Fruit fly (Drosophila melanogaster) whole organism, wandering third instar larva: ENCODE measurements around the gene Bub3.

Experiments used
- Abd-B ChIP-seq: fragments of >200 bp; optimal IDR thresholded peaks from 2 replicates; lab custom pipeline; 2017; ENCODE audit warnings: missing biosample characterization, missing genetic modification characterization
- CG32264 ChIP-seq: fragments of 200-800 bp; sonication (Bioruptor generic); optimal IDR thresholded peaks from 2 replicates; lab custom pipeline; 2016; ENCODE audit warnings: missing biosample characterization, missing genetic modification characterization
- CG9705 ChIP-seq: fragments of 200-800 bp; sonication (Bioruptor generic); optimal IDR thresholded peaks from 2 replicates; lab custom pipeline; 2018; ENCODE audit warnings: missing biosample characterization, mild to moderate bottlenecking, missing genetic modification characterization
- CrebA ChIP-seq: fragments of 200-800 bp; sonication (Bioruptor generic); optimal IDR thresholded peaks from 2 replicates; lab custom pipeline; 2016; ENCODE audit warnings: missing biosample characterization, mild to moderate bottlenecking, missing genetic modification characterization, borderline replicate concordance
- Dif ChIP-seq: fragments of 200-275, 200-300 bp; sonication (Bioruptor generic); optimal IDR thresholded peaks from 2 replicates; lab custom pipeline; 2018; ENCODE audit warnings: missing biosample characterization, missing genetic modification characterization; ENCODE audit not compliant: partially characterized antibody
- GATAd ChIP-seq: sonication (Bioruptor generic); optimal IDR thresholded peaks from 2 replicates; lab custom pipeline; 2016; ENCODE audit warnings: missing biosample characterization, missing genetic modification characterization
- Hnf4 ChIP-seq: fragments of 200-800 bp; sonication (Bioruptor generic); optimal IDR thresholded peaks from 2 replicates; lab custom pipeline; 2016; ENCODE audit warnings: missing biosample characterization, mild to moderate bottlenecking, missing genetic modification characterization
- Hr78 ChIP-seq: fragments of >200 bp; optimal IDR thresholded peaks from 2 replicates; lab custom pipeline; 2017; ENCODE audit warnings: missing biosample characterization, missing genetic modification characterization
- Hr83 ChIP-seq: fragments of 200-300 bp; sonication (Bioruptor generic); optimal IDR thresholded peaks from 2 replicates; lab custom pipeline; 2016; ENCODE audit warnings: missing biosample characterization, mild to moderate bottlenecking, missing genetic modification characterization, moderate library complexity; ENCODE audit not compliant: poor library complexity, severe bottlenecking
- Jra ChIP-seq: sonication (Bioruptor generic); optimal IDR thresholded peaks from 2 replicates; lab custom pipeline; 2016; ENCODE audit warnings: missing biosample characterization, missing genetic modification characterization
- Mio ChIP-seq: sonication (Bioruptor generic); optimal IDR thresholded peaks from 2 replicates; lab custom pipeline; 2016; ENCODE audit warnings: missing biosample characterization, missing genetic modification characterization
- Myc ChIP-seq: fragments of >200 bp; optimal IDR thresholded peaks from 2 replicates; lab custom pipeline; 2017
- N ChIP-seq: fragments of >200 bp; optimal IDR thresholded peaks from 2 replicates; lab custom pipeline; 2018; ENCODE audit warnings: missing biosample characterization, missing external identifiers, missing genetic modification characterization
- Rel ChIP-seq, 2 experiments: fragments of 200-800 bp; sonication (Bioruptor generic) in 1 of 2; optimal IDR thresholded peaks; 2 replicates in 1 of 2; 3 replicates in 1 of 2; lab custom pipeline; 2016 to 2019; ENCODE audit warnings: mild to moderate bottlenecking in 2 of 2, missing biosample characterization in 2 of 2, missing genetic modification characterization in 2 of 2, moderate library complexity in 1 of 2
- Sp1 ChIP-seq: fragments of 200-800 bp; sonication (Bioruptor generic); optimal IDR thresholded peaks from 3 replicates; lab custom pipeline; 2019; ENCODE audit warnings: missing biosample characterization, mild to moderate bottlenecking, missing genetic modification characterization, moderate library complexity
- Vsx2 ChIP-seq: fragments of 200-300, 225-300 bp; sonication (Bioruptor generic); optimal IDR thresholded peaks from 2 replicates; lab custom pipeline; 2018; ENCODE audit warnings: missing biosample characterization, missing genetic modification characterization; ENCODE audit not compliant: partially characterized antibody
- br ChIP-seq: fragments of 200-800 bp; sonication (Bioruptor generic); optimal IDR thresholded peaks from 2 replicates; lab custom pipeline; 2016; ENCODE audit warnings: missing biosample characterization, missing genetic modification characterization
- dl ChIP-seq, 2 experiments: fragments of 175-275, 200-275 bp in 1 of 2; fragments of 200-275 bp in 1 of 2; sonication (Bioruptor generic); optimal IDR thresholded peaks; lab custom pipeline; 2018; ENCODE audit warnings: mild to moderate bottlenecking in 2 of 2, missing biosample characterization in 2 of 2, missing genetic modification characterization in 2 of 2, moderate library complexity in 2 of 2; ENCODE audit not compliant: partially characterized antibody in 2 of 2, insufficient read depth in 1 of 2
- ey ChIP-seq: fragments of 200-800 bp; sonication (Bioruptor generic); optimal IDR thresholded peaks from 2 replicates; lab custom pipeline; 2016; ENCODE audit warnings: missing biosample characterization, missing genetic modification characterization
- foxo ChIP-seq, 2 experiments: fragments of 200-800 bp; sonication (Bioruptor generic); optimal IDR thresholded peaks; 2 replicates in 1 of 2; 3 replicates in 1 of 2; lab custom pipeline; 2016 to 2017; ENCODE audit warnings: missing biosample characterization in 2 of 2, missing genetic modification characterization in 2 of 2
- fru ChIP-seq: fragments of 200-800 bp; sonication (Bioruptor generic); optimal IDR thresholded peaks from 3 replicates; lab custom pipeline; 2016; ENCODE audit warnings: missing biosample characterization, mild to moderate bottlenecking, missing genetic modification characterization
- h ChIP-seq: fragments of 200-800 bp; sonication (Bioruptor generic); optimal IDR thresholded peaks from 3 replicates; lab custom pipeline; 2016; ENCODE audit warnings: missing biosample characterization, mild to moderate bottlenecking, missing genetic modification characterization
- jim ChIP-seq: fragments of 175-275, 200-325 bp; sonication (Bioruptor generic); optimal IDR thresholded peaks from 2 replicates; lab custom pipeline; 2016; ENCODE audit warnings: missing biosample characterization, mild to moderate bottlenecking, missing genetic modification characterization
- psq ChIP-seq: fragments of 200-800 bp; sonication (Bioruptor generic); optimal IDR thresholded peaks from 3 replicates; lab custom pipeline; 2017; ENCODE audit warnings: missing biosample characterization, mild to moderate bottlenecking, missing genetic modification characterization, moderate library complexity
- sage ChIP-seq: fragments of 200-800 bp; sonication (Bioruptor generic); optimal IDR thresholded peaks from 2 replicates; lab custom pipeline; 2016; ENCODE audit warnings: missing biosample characterization, mild to moderate bottlenecking, missing genetic modification characterization
- sv ChIP-seq: fragments of 200-800 bp; sonication (Bioruptor generic); optimal IDR thresholded peaks from 3 replicates; lab custom pipeline; 2016; ENCODE audit warnings: missing biosample characterization, missing genetic modification characterization
- tai ChIP-seq: sonication (Bioruptor generic); optimal IDR thresholded peaks from 2 replicates; lab custom pipeline; 2016; ENCODE audit warnings: missing biosample characterization, missing genetic modification characterization
- usp ChIP-seq: fragments of >200 bp; optimal IDR thresholded peaks from 2 replicates; lab custom pipeline; 2017; ENCODE audit warnings: missing biosample characterization, missing genetic modification characterization
- woc ChIP-seq: sonication (Bioruptor generic); optimal IDR thresholded peaks from 2 replicates; lab custom pipeline; 2016; ENCODE audit warnings: missing biosample characterization, mild to moderate bottlenecking, missing genetic modification characterization

Bub3 gene

dm6 chr3R:29682152-29682600 is 7.0 kb upstream of the Bub3 start, which contains the start of the genes CG7582 and Gycalpha99B:
Gene CG7582 (minus strand): TSS chr3R:29682278.
Gene Gycalpha99B (plus strand): TSS chr3R:29682503.
- TF ChIP-seq sv (GFP tag; lab: Kevin White, UChicago) = no peak
- no peak for TF ChIP-seq Mio (GFP tag; lab: Kevin White, UChicago)
- no peak for TF ChIP-seq CG32264 (GFP tag; lab: Kevin White, UChicago)
- no peak for TF ChIP-seq woc
- no peak for TF ChIP-seq CG9705 (GFP tag; lab: Kevin White, UChicago)
- TF ChIP-seq CrebA (GFP tag; lab: Kevin White, UChicago) = no peak
- no peak for TF ChIP-seq sage (GFP tag; lab: Kevin White, UChicago)
- no peak for TF ChIP-seq ey (GFP tag; lab: Kevin White, UChicago)
- TF ChIP-seq Myc (lab: Kevin White, UChicago) = peak; percentile 65
- no peak for TF ChIP-seq Hr78 (GFP tag; lab: Kevin White, UChicago)
- no peak for TF ChIP-seq tai (GFP tag; lab: Kevin White, UChicago)
- no peak for TF ChIP-seq Rel (GFP tag; optimal IDR thresholded peaks at IDR 0.05; lab: Kevin White, UChicago)
- TF ChIP-seq Rel (tag; optimal IDR thresholded peaks at IDR 0.05; lab: Kevin White, UChicago) = no peak
- no peak for TF ChIP-seq psq
- no peak for TF ChIP-seq jim
- TF ChIP-seq Hr83 (GFP tag; lab: Kevin White, UChicago) = no peak
- TF ChIP-seq Sp1 (GFP tag; lab: Kevin White, UChicago) = no peak
- TF ChIP-seq h (GFP tag; lab: Kevin White, UChicago) = no peak
- peak; percentile 66 for TF ChIP-seq Dif (GFP tag; lab: Kevin White, UChicago)
- peak; percentile 7 for TF ChIP-seq N
- TF ChIP-seq, all 38 proteins: peak for 3

dm6 chr3R:29681241-29681640 is 6.0 kb upstream of the Bub3 start:
- TF ChIP-seq N (no peak), ey (GFP tag; lab: Kevin White, UChicago) (no peak), usp (GFP tag; lab: Kevin White, UChicago) (no peak), Hr83 (GFP tag; lab: Kevin White, UChicago) (no peak), Hnf4 (no peak), jim (no peak)

DNA sequence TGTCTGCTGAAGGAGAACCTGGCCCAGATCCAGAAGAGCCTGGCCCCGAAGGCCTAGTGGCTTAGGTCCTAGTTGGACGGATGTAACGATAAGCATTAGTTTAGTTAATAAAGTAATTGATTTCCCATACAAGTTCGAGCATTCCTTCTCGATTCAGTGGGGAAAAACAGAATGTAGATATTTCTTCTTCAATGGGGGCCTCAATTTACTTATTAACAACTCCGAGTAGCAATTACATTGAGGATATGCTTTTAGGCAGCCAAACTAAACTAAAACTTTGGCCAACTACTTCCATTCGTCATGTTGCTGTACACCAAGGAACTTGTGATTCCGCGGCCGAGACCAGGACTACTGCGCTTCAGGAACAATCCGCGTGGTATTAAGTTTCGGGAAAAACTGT is 3.1 kb downstream of the Bub3 start, which contains the start of gene ppk19:
Gene ppk19, plus strand, starts transcription at position 301 of the 400 bp plus-strand sequence.
- TF ChIP-seq Vsx2 (GFP tag; lab: Kevin White, UChicago) (no peak), Jra (GFP tag; lab: Kevin White, UChicago) (no peak), usp (GFP tag; lab: Kevin White, UChicago) (no peak), Hr78 (GFP tag; lab: Kevin White, UChicago) (no peak), br (GFP tag; lab: Kevin White, UChicago) (no peak), dl (GFP tag; optimal IDR thresholded peaks at IDR 0.05; lab: Kevin White, UChicago; ENCODE audit: insufficient read depth in 1 of 2, partially characterized antibody in 2 of 2) (no peak), CrebA (GFP tag; lab: Kevin White, UChicago) (no peak), Abd-B (GFP tag; lab: Kevin White, UChicago) (no peak), fru (GFP tag; lab: Kevin White, UChicago) (no peak), Rel (GFP tag; optimal IDR thresholded peaks at IDR 0.05; lab: Kevin White, UChicago) (no peak), Rel (tag; optimal IDR thresholded peaks at IDR 0.05; lab: Kevin White, UChicago) (no peak), GATAd (GFP tag; lab: Kevin White, UChicago) (no peak), woc (no peak)

- TF ChIP-seq Hnf4 = no peak
- peak; percentile 22 for TF ChIP-seq h (GFP tag; lab: Kevin White, UChicago)
- no peak for TF ChIP-seq Hr78 (GFP tag; lab: Kevin White, UChicago)
- no peak for TF ChIP-seq sage (GFP tag; lab: Kevin White, UChicago)
- TF ChIP-seq foxo (GFP tag; optimal IDR thresholded peaks at IDR 0.05; lab: Kevin White, UChicago) = peak in 1 of 2 experiments; percentile 32
- TF ChIP-seq Rel (GFP tag; optimal IDR thresholded peaks at IDR 0.05; lab: Kevin White, UChicago) = no peak
- peak; percentile 76 for TF ChIP-seq Rel (tag; optimal IDR thresholded peaks at IDR 0.05; lab: Kevin White, UChicago)
These were observed 4.0 kb downstream of the Bub3 start, which contains the start of gene Obp99a for dm6 chr3R:29671060-29671707. Gene Obp99a (plus strand): TSS chr3R:29671657.
